Fruit fly (Drosophila melanogaster) whole organism: ENCODE results near the gene CG14095.
"Not testable (repeated sequence)": the region's sequence is repeated elsewhere in the genome, so short reads cannot be mapped to it uniquely, and the experiment has no call there.

Source experiments
- CG8478 ChIP-seq: fragments of >200 bp; optimal IDR thresholded peaks from 2 replicates; lab custom pipeline; 2018; ENCODE audit warnings: inconsistent platforms
- Dll ChIP-seq: fragments of >200 bp; optimal IDR thresholded peaks from 2 replicates; lab custom pipeline; 2017
- EcR ChIP-seq, 2 experiments: fragments of >200 bp; optimal IDR thresholded peaks; 2 replicates each; lab custom pipeline; 2017; ENCODE audit warnings: missing biosample characterization in 2 of 2, missing genetic modification characterization in 2 of 2, missing genetic modification reagents in 2 of 2
- pan ChIP-seq: fragments of >200 bp; optimal IDR thresholded peaks from 2 replicates; lab custom pipeline; 2017
- psq ChIP-seq: fragments of >200 bp; optimal IDR thresholded peaks from 2 replicates; lab custom pipeline; 2017
- usp ChIP-seq: fragments of >200 bp; optimal IDR thresholded peaks from 2 replicates; lab custom pipeline; 2017; ENCODE audit warnings: missing biosample characterization, missing genetic modification characterization, mixed read lengths

CG14095 gene

dm6 chr3L:19487260-19487659 lies 22.7 kb upstream of the CG14095 start, which contains the start of gene CG32212:
CG32212 (plus strand) TSS chr3L:19487560.
- TF ChIP-seq Dll, psq, pan (lab: Kevin White, UChicago): not testable (repeated sequence)

DNA sequence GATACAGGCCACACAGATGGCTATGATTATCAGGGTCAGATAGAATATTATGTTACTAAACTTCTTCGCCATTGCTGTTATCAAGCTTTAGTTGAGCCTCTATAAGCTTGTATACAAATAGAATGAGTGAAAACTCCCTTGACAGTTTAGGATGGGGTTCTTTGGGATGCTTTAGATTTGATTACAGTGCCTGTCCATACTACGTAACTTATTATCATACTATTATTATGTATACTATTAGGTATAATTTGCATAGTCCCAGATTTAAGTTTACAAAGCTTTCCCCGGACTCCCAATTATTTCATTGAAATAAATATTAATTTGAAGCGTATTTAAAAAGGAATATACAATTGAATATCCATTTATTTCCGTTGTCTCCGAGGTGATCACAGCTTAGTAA lies 21.8 kb upstream of the CG14095 start, which contains the start of gene brv1:
Gene brv1, minus strand, starts transcription at position 101 of the 400 bp plus-strand sequence.
- TF ChIP-seq EcR (GFP tag; optimal IDR thresholded peaks at IDR 0.05; lab: Kevin White, UChicago) (no peak), CG8478 (lab: Kevin White, UChicago) (no peak), Dll (lab: Kevin White, UChicago) (no peak), usp (GFP tag; lab: Kevin White, UChicago) (no peak), psq (lab: Kevin White, UChicago) (no peak), pan (lab: Kevin White, UChicago) (no peak)

- no peak for TF ChIP-seq usp (GFP tag; lab: Kevin White, UChicago)
- no peak for TF ChIP-seq CG8478 (lab: Kevin White, UChicago)
- TF ChIP-seq psq (lab: Kevin White, UChicago): no peak
- TF ChIP-seq Dll (lab: Kevin White, UChicago): no peak
- TF ChIP-seq pan (lab: Kevin White, UChicago): no peak
- TF ChIP-seq EcR (GFP tag; optimal IDR thresholded peaks at IDR 0.05; lab: Kevin White, UChicago): no peak
Measured at dm6 chr3L:19483007-19483406, 18.4 kb upstream of the CG14095 start.

DNA sequence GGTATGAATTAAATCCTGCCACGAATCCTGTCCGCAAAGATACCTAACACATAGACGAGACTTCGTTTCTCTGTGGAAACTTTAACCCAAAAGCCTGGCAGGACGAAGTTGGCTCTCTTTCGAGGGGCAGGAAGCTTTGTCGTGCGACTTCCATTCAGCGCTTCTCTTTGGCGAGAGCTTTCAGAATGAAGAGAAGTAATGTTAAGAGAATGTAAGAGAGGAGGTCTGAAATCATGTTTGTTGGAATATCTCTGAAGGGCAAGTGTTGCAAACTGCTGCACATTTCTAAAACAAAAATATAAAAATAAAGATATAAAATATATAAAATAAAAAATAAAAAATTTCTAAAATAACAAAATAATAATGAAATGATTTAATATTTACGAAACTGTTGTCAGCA lies 17.5 kb upstream of the CG14095 start:
- TF ChIP-seq psq (lab: Kevin White, UChicago) (no peak), usp (GFP tag; lab: Kevin White, UChicago) (no peak), Dll (lab: Kevin White, UChicago) (no peak), pan (lab: Kevin White, UChicago) (no peak), EcR (GFP tag; optimal IDR thresholded peaks at IDR 0.05; lab: Kevin White, UChicago) (no peak), CG8478 (lab: Kevin White, UChicago) (no peak)

DNA sequence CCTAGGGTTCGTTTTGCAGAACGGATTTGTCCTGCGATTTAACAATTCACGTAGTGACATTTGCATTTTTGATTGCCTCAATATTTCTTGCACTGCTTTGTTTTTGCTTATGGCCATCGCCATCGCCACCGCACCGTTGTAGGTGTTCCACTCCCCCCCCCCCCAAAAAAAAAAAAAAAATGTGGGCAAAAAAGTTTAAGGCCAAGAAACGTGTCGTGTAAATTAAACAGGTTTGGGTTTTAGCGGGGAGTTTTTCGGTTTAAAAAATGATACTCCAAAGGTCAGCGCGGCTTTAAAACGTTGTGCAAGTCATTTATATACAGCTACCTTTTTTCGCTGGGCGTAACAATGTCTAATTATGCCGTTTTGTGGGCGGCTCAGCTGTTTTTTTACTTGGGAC lies 16.6 kb upstream of the CG14095 start:
- TF ChIP-seq pan (lab: Kevin White, UChicago) (no peak), Dll (lab: Kevin White, UChicago) (no peak), CG8478 (lab: Kevin White, UChicago) (no peak), psq (lab: Kevin White, UChicago) (no peak), usp (GFP tag; lab: Kevin White, UChicago) (no peak), EcR (GFP tag; optimal IDR thresholded peaks at IDR 0.05; lab: Kevin White, UChicago) (no peak)

dm6 chr3L:19475478-19475877 lies 10.9 kb upstream of the CG14095 start, which contains the start of the genes CG18294 and CG32213:
CG18294 (minus strand) TSS chr3L:19475578.
CG32213 (plus strand) TSS chr3L:19475839.
- not testable (repeated sequence) for TF ChIP-seq usp (GFP tag; lab: Kevin White, UChicago); pan (lab: Kevin White, UChicago); CG8478 (lab: Kevin White, UChicago)

DNA sequence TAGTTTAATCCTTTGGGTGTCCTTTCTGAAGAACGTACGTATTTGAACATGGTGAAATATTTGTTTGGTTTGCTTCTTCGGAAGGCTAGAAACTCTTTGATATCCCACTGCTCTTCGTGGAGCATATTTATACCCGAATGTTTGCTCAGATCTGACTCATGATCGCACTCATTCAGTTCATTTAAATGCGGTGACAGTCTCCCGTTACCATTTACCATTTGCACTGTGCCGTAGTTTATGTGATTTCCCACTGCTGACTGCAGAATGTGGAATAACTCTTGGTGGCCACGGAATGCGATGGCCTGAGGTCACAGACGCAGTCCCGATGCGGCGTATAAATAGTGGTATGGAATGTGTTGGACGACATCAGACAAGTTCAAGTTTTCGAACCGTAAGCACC lies 7.6 kb upstream of the CG14095 start, which contains the start of the genes 825-Oak and CG12519:
Gene 825-Oak, minus strand, starts transcription at position 101 of the 400 bp plus-strand sequence.
Gene CG12519, plus strand, starts transcription at position 364 of the 400 bp plus-strand sequence.
- TF ChIP-seq CG8478, pan, psq (lab: Kevin White, UChicago): not testable (repeated sequence)

dm6 chr3L:19466979-19467378 lies 2.4 kb upstream of the CG14095 start, which contains the start of the genes CG14096 and CG32214:
CG14096 (minus strand) TSS chr3L:19467079.
CG32214 (plus strand) TSS chr3L:19467346.
- TF ChIP-seq usp (GFP tag; lab: Kevin White, UChicago); psq (lab: Kevin White, UChicago); pan (lab: Kevin White, UChicago): not testable (repeated sequence)

- TF ChIP-seq usp (GFP tag; lab: Kevin White, UChicago): no peak
- no peak for TF ChIP-seq psq (lab: Kevin White, UChicago)
- no peak for TF ChIP-seq Dll (lab: Kevin White, UChicago)
- no peak for TF ChIP-seq pan (lab: Kevin White, UChicago)
Measured at dm6 chr3L:19446394-19447349, 17.9 kb downstream of the CG14095 start, which contains the start of the genes CG33062 and Chd3. CG33062 (minus strand) TSS chr3L:19446444. Chd3 (plus strand) TSS chr3L:19447173.

dm6 chr3L:19444092-19444491 lies 20.5 kb downstream of the CG14095 start:
- no peak for TF ChIP-seq usp (GFP tag; lab: Kevin White, UChicago)
- TF ChIP-seq pan (lab: Kevin White, UChicago): no peak
- TF ChIP-seq Dll (lab: Kevin White, UChicago): no peak
- no peak for TF ChIP-seq CG8478 (lab: Kevin White, UChicago)
- TF ChIP-seq psq (lab: Kevin White, UChicago): no peak
- no peak for TF ChIP-seq EcR (GFP tag; optimal IDR thresholded peaks at IDR 0.05; lab: Kevin White, UChicago)

DNA sequence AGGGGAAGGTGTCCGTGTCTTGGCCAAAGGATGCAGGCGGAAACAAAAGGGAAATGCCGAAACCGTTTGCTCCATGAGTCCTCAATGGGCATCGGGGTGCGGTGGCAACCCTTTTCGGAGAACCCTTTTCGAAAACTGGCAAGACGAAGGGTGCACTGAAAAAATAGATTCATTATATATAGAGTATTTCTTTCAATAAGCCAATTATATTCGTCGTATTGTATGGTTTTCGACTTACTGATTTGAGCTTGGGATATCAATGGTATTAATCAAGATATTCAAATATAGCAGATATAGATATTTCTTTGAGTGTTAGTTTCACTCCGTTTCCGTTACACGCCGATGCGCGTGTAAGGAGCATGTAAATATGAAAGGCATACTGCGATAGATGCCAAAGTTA lies 22.3 kb downstream of the CG14095 start:
- TF ChIP-seq CG8478 (lab: Kevin White, UChicago) (no peak), pan (lab: Kevin White, UChicago) (no peak), psq (lab: Kevin White, UChicago) (no peak), Dll (lab: Kevin White, UChicago) (no peak), usp (GFP tag; lab: Kevin White, UChicago) (no peak), EcR (GFP tag; optimal IDR thresholded peaks at IDR 0.05; lab: Kevin White, UChicago) (no peak)
